Worm (Caenorhabditis elegans) whole organism, early embryonic: ENCODE data around the gene F07G11.2.

Experiments
- ama-1 ChIP-seq: fragments of 150-350 bp; optimal IDR thresholded peaks from 2 replicates; lab custom pipeline; 2014
- ets-7 ChIP-seq: sonication (generic microtip); optimal IDR thresholded peaks from 2 replicates; lab custom pipeline; 2016; ENCODE audit warnings: missing genotype, missing genetic modification characterization, missing compliant biosample characterization
- flt-1 ChIP-seq: fragments of 200-800 bp; sonication (Bioruptor generic); IDR thresholded peaks from 2 replicates; pipeline ENCODE4 v1.3.6; 2022; ENCODE audit warnings: missing genetic modification characterization, missing compliant biosample characterization
- tra-4 ChIP-seq: sonication (generic microtip); optimal IDR thresholded peaks from 2 replicates; lab custom pipeline; 2017; ENCODE audit warnings: missing genetic modification characterization, missing compliant biosample characterization

- TF ChIP-seq ama-1 (lab: Kevin White, UChicago), result no peak
- no peak for TF ChIP-seq ets-7 (tag; lab: Kevin White, UChicago)
- no peak for TF ChIP-seq tra-4 (tag; lab: Kevin White, UChicago)
- no peak for TF ChIP-seq flt-1 (GFP tag; lab: Robert Waterston, UW)
Measured at ce11 chrV:7339831-7340230, 35.2 kb downstream of the F07G11.2 start, which contains the start of gene srh-187.
